Worm (Caenorhabditis elegans) whole organism, midembryonic: ENCODE measurements around the gene K05B2.4.

ENCODE experiments used
- T22C8.4 ChIP-seq: fragments of 200-800 bp; sonication (Bioruptor generic); IDR thresholded peaks from 2 replicates; pipeline ENCODE4 v1.3.6; 2022; ENCODE audit warnings: missing genetic modification characterization, missing compliant biosample characterization
- cog-1 ChIP-seq: sonication (generic microtip); optimal IDR thresholded peaks from 2 replicates; lab custom pipeline; 2016; ENCODE audit warnings: missing genetic modification characterization, missing compliant biosample characterization
- flt-1 ChIP-seq: fragments of 200-800 bp; sonication (Bioruptor generic); IDR thresholded peaks from 2 replicates; pipeline ENCODE4 v1.3.6; 2022; ENCODE audit warnings: missing genetic modification characterization, missing compliant biosample characterization
- klf-2 ChIP-seq: fragments of 200-800 bp; sonication (Bioruptor generic); conservative IDR thresholded peaks from 2 replicates; pipeline ENCODE4 v1.3.6; 2022; ENCODE audit warnings: missing genetic modification reagents, missing genetic modification characterization, missing compliant biosample characterization
- med-1 ChIP-seq: sonication (generic microtip); optimal IDR thresholded peaks from 2 replicates; lab custom pipeline; 2017; ENCODE audit warnings: missing genetic modification characterization, mild to moderate bottlenecking, missing compliant biosample characterization, antibody characterized with exemption, missing genetic modification reagents; ENCODE audit not compliant: insufficient read depth
- ref-1 ChIP-seq: fragments of 200-800 bp; sonication (Bioruptor generic); conservative IDR thresholded peaks from 2 replicates; pipeline ENCODE4 v1.3.6; 2022; ENCODE audit warnings: missing genetic modification reagents, missing genetic modification characterization, missing compliant biosample characterization
- tab-1 ChIP-seq: fragments of 200-800 bp; sonication (Bioruptor generic); IDR thresholded peaks from 2 replicates; pipeline ENCODE4 v1.3.6; 2022; ENCODE audit warnings: missing genetic modification characterization, missing compliant biosample characterization
- ztf-23 ChIP-seq: fragments of 200-800 bp; sonication (Bioruptor generic); IDR thresholded peaks from 2 replicates; pipeline ENCODE4 v1.3.6; 2022; ENCODE audit warnings: missing genetic modification reagents, missing genetic modification characterization, missing compliant biosample characterization
- ztf-29 ChIP-seq: fragments of 200-800 bp; sonication (Bioruptor generic); IDR thresholded peaks from 2 replicates; pipeline ENCODE4 v1.3.6; 2022; ENCODE audit warnings: missing genetic modification reagents, missing genetic modification characterization, missing compliant biosample characterization

Gene K05B2.4

DNA sequence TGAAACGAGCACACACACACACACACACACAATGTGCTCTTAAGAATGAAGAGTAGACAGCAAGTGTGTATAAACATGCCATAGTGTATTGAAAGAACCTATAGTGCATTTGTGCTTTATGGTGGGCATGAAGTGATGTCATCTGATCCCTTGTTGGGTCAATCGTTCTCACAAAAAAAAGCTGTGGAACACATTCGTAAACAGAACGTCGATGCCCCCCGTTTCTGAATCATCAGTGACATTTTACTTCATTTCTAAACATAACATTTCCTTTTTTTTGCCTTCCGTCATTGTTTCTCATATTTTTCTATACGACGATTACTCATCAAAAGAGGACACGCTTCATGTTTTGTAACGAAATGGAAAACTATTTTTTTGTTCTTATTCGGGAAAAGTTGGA is 38.2 kb upstream of the K05B2.4 start:
- TF ChIP-seq flt-1 (GFP tag; lab: Robert Waterston, UW): no peak
- no peak for TF ChIP-seq T22C8.4 (GFP tag; lab: Robert Waterston, UW)
- TF ChIP-seq tab-1 (GFP tag; lab: Robert Waterston, UW): no peak
- TF ChIP-seq med-1 (GFP tag; lab: Kevin White, UChicago): no peak
- no peak for TF ChIP-seq cog-1 (tag; lab: Kevin White, UChicago)
- no peak for TF ChIP-seq ztf-23 (GFP tag; lab: Robert Waterston, UW)
- no peak for TF ChIP-seq ref-1 (GFP tag; lab: Robert Waterston, UW)
- TF ChIP-seq klf-2: no peak
- no peak for TF ChIP-seq ztf-29 (GFP tag; lab: Robert Waterston, UW)

DNA sequence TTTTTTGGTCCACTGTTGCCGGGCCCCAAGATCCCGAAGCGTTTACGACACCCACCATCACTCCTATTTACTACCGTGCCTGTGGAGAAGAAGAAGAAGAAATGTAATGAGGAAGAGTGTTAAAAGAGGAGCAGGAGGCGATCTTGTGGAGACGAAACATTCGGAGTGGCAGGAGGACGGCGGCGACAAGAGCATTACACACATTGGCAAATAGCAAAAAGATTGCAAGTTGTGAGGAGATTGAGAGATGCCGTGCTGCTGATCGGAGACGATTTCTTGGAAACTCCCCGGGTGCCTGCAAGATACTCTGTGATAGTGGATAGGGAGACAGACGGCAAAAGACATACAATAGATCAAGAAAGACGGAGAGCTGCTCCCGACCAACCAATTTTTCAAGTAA is 36.5 kb upstream of the K05B2.4 start, which contains the start of gene M03F4.4:
Gene M03F4.4, minus strand, starts transcription at position 160 of the 400 bp plus-strand sequence.
- TF ChIP-seq T22C8.4 (GFP tag; lab: Robert Waterston, UW): no peak
- peak; percentile 41 for TF ChIP-seq cog-1 (tag; lab: Kevin White, UChicago)

DNA sequence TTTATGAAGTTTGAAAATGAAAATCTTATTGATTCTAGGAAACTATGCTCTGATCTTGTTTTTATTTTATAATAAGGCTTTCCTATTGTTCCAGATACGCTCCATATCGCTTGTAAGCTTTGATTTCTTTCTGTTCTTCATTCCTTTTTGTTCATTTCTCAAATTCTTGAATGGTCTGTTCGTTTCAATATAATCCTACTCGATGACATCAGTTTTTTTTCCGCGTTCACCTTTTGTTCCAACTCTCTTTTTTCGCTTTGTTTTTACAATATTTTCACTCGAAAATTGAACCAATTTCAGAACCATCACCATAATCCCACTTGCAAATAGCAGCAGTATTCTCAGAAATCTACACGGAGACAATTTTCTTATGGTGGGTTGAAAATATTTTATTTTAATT is 27.0 kb upstream of the K05B2.4 start, which contains the start of gene tyra-3:
Gene tyra-3, plus strand, starts transcription at position 301 of the 400 bp plus-strand sequence.
- TF ChIP-seq ztf-29 (GFP tag; lab: Robert Waterston, UW) (no peak), ztf-23 (GFP tag; lab: Robert Waterston, UW) (no peak), tab-1 (GFP tag; lab: Robert Waterston, UW) (no peak), cog-1 (tag; lab: Kevin White, UChicago) (no peak), T22C8.4 (GFP tag; lab: Robert Waterston, UW) (no peak), ref-1 (GFP tag; lab: Robert Waterston, UW) (no peak), klf-2 (no peak), flt-1 (GFP tag; lab: Robert Waterston, UW) (no peak), med-1 (GFP tag; lab: Kevin White, UChicago) (no peak)

DNA sequence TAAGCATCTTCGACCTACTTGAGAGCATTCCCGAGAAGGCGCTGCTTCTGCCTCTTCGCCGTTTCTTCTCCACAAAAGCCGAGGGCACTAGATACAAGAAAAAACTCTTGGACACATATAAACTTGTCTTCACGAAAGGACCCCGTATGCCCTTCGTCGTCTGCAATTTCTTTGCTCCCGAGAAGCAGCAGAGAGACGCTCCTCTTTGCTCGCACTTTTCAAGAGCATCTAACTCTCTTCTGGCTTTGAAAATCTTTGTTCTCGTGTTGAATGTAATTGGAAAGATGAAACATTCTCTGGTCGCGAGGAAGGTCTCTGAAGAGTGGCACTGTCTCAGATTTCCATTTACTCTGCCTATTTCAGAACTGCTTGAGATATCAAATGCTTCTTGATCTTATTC is 18.2 kb upstream of the K05B2.4 start:
- no peak for TF ChIP-seq flt-1 (GFP tag; lab: Robert Waterston, UW)
- TF ChIP-seq klf-2: no peak
- no peak for TF ChIP-seq med-1 (GFP tag; lab: Kevin White, UChicago)
- TF ChIP-seq ztf-29 (GFP tag; lab: Robert Waterston, UW): no peak
- TF ChIP-seq ztf-23 (GFP tag; lab: Robert Waterston, UW): no peak
- TF ChIP-seq cog-1 (tag; lab: Kevin White, UChicago): no peak
- TF ChIP-seq T22C8.4 (GFP tag; lab: Robert Waterston, UW): no peak
- TF ChIP-seq ref-1 (GFP tag; lab: Robert Waterston, UW): no peak
- no peak for TF ChIP-seq tab-1 (GFP tag; lab: Robert Waterston, UW)

DNA sequence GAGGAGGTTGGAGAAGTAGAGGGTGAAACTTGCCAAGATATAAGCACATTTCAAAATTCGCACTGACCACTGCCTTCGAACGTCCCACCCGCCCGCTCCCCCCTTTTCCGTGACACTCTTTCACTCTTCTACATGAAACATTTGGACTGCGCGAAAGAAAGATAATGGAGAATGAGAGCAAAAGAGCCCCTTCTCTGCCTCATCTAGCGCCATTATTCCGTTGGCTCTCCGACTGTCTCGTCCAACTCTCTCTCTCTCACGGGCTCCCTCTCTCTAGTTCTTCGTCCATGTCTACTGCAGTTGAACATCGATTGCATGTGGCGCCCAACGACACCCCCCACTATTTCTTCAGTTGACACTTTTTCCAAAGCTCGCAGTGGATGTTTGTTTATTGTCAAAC is 12.2 kb upstream of the K05B2.4 start:
- TF ChIP-seq ztf-29 (GFP tag; lab: Robert Waterston, UW) (no peak), T22C8.4 (GFP tag; lab: Robert Waterston, UW) (no peak), tab-1 (GFP tag; lab: Robert Waterston, UW) (no peak), cog-1 (tag; lab: Kevin White, UChicago) (no peak), ztf-23 (GFP tag; lab: Robert Waterston, UW) (no peak), klf-2 (no peak), flt-1 (GFP tag; lab: Robert Waterston, UW) (no peak), med-1 (GFP tag; lab: Kevin White, UChicago) (no peak), ref-1 (GFP tag; lab: Robert Waterston, UW) (no peak)

DNA sequence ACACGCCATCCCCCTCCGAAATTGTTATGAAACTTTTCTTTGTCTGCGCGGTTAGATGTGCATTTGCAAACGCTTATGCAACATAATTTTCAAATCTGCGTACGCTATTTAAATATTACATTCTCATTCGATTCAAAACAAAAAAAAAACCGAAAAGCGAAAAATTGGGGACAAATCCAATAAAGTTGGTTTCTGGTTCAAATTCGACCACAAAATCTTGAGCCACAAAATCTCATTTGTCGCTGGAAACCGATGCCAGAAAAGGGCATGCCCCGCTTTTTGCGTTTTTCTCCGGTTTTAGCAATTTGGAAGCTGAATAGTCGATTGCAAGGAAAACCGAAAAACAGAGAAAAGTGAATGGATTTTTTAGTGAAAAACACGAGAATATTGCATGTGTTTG is 11.2 kb upstream of the K05B2.4 start:
- TF ChIP-seq med-1 (GFP tag; lab: Kevin White, UChicago): no peak
- no peak for TF ChIP-seq ztf-29 (GFP tag; lab: Robert Waterston, UW)
- TF ChIP-seq ztf-23 (GFP tag; lab: Robert Waterston, UW): no peak
- no peak for TF ChIP-seq flt-1 (GFP tag; lab: Robert Waterston, UW)
- TF ChIP-seq T22C8.4 (GFP tag; lab: Robert Waterston, UW): no peak
- TF ChIP-seq cog-1 (tag; lab: Kevin White, UChicago): no peak
- TF ChIP-seq ref-1 (GFP tag; lab: Robert Waterston, UW): no peak
- no peak for TF ChIP-seq klf-2
- no peak for TF ChIP-seq tab-1 (GFP tag; lab: Robert Waterston, UW)

DNA sequence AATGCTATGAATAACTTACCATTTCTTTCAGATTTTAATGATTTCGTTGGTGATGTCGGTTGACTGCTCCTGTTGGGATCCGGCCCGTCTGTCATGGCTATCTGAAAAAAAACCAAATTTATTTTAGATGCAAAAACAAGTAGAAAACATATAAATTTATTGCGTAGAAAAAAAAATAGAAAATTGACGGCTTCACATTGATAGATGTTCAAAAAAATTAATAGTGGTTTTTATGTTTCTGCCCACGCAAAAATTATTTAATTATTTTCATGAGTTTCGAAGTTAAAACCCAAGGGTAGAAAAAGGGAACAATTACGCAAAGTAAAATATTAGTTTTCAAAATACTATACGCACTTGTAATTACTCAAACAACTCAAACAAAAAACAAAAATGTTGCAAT is 8.9 kb upstream of the K05B2.4 start, which contains the start of gene mct-4:
Gene mct-4, minus strand, starts transcription at position 101 of the 400 bp plus-strand sequence.
- TF ChIP-seq tab-1 (GFP tag; lab: Robert Waterston, UW): no peak
- TF ChIP-seq klf-2: no peak
- no peak for TF ChIP-seq med-1 (GFP tag; lab: Kevin White, UChicago)
- TF ChIP-seq ref-1 (GFP tag; lab: Robert Waterston, UW): no peak

DNA sequence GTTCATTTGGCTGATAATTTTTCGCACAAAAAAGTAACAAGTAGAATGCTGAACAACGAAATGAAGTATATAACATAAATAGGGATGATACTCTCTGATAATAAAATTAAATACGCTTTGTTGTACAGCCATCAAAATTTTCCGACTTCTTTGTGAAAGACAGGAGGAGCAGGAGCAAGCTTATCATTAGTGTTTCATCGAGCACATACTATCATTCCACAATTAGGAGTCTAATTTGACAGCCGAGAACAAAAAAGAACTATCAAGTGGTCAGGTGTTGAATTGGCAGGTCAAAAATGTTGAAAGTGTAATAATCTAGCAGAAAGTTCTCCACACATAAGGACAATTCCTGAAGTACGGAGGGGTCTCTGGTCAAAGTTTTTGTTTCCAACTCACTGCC is 7.3 kb upstream of the K05B2.4 start:
- TF ChIP-seq cog-1 (tag; lab: Kevin White, UChicago) (no peak), med-1 (GFP tag; lab: Kevin White, UChicago) (no peak), tab-1 (GFP tag; lab: Robert Waterston, UW) (no peak), ztf-29 (GFP tag; lab: Robert Waterston, UW) (no peak), ztf-23 (GFP tag; lab: Robert Waterston, UW) (no peak), klf-2 (no peak), T22C8.4 (GFP tag; lab: Robert Waterston, UW) (no peak), flt-1 (GFP tag; lab: Robert Waterston, UW) (no peak), ref-1 (GFP tag; lab: Robert Waterston, UW) (no peak)

DNA sequence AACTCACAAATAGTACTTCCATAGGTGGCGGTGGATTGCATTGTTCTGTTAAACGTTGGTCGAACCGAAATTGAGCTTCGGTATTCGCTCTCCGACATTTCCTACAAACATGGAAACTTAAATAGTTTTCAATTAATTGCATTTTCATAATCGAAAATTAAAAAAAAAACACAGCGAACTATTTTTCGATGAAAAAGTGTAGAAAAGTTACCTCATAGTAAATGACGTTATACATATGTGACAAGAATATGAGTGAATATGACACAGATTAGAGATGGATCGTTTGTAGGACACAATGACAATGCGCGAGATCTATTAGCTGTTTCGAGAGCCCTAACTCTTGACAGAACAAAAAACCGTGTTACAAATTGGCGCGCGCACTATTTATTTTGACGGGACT is 4.9 kb downstream of the K05B2.4 start, which contains the start of gene ifa-4:
Gene ifa-4, minus strand, starts transcription at position 101 of the 400 bp plus-strand sequence.
- TF ChIP-seq ztf-29 (GFP tag; lab: Robert Waterston, UW) (no peak), ztf-23 (GFP tag; lab: Robert Waterston, UW) (no peak), ref-1 (GFP tag; lab: Robert Waterston, UW) (no peak), T22C8.4 (GFP tag; lab: Robert Waterston, UW) (no peak), tab-1 (GFP tag; lab: Robert Waterston, UW) (no peak), flt-1 (GFP tag; lab: Robert Waterston, UW) (no peak), klf-2 (no peak), cog-1 (tag; lab: Kevin White, UChicago) (no peak), med-1 (GFP tag; lab: Kevin White, UChicago) (no peak)
